Fruit fly (Drosophila melanogaster) whole organism, prepupa: ENCODE data around the gene CG32260.
A peak's percentile ranks its signal among the peaks of the same experiment; 100 is the strongest.

ENCODE experiments used
- Blimp-1 ChIP-seq: fragments of 200-800 bp; sonication (Bioruptor generic); optimal IDR thresholded peaks from 3 replicates; lab custom pipeline; 2017; ENCODE audit warnings: missing biosample characterization, missing genetic modification characterization, mild to moderate bottlenecking, moderate library complexity, missing genetic modification reagents
- CG11294 ChIP-seq: fragments of 200-800 bp; sonication (Bioruptor generic); IDR thresholded peaks from 2 replicates; pipeline ENCODE4 v1.3.6; 2022; ENCODE audit warnings: missing biosample characterization, missing genetic modification characterization
- CG11902 ChIP-seq: fragments of 200-800 bp; sonication (Bioruptor generic); optimal IDR thresholded peaks from 3 replicates; lab custom pipeline; 2016; ENCODE audit warnings: missing biosample characterization, missing genetic modification characterization
- CG15336 ChIP-seq: fragments of 200-800 bp; sonication (Bioruptor generic); IDR thresholded peaks from 2 replicates; pipeline ENCODE4 v1.3.6; 2022; ENCODE audit warnings: missing biosample characterization, missing genetic modification characterization
- CG1621 ChIP-seq: fragments of 200-800 bp; sonication (Bioruptor generic); optimal IDR thresholded peaks from 3 replicates; lab custom pipeline; 2018; ENCODE audit warnings: missing biosample characterization, mild to moderate bottlenecking, missing genetic modification characterization
- CG16779 ChIP-seq: fragments of 200-800 bp; sonication (Bioruptor generic); optimal IDR thresholded peaks from 3 replicates; lab custom pipeline; 2017; ENCODE audit warnings: missing biosample characterization, mild to moderate bottlenecking, missing genetic modification characterization
- CG32006 ChIP-seq: fragments of 200-800 bp; sonication (Bioruptor generic); optimal IDR thresholded peaks from 3 replicates; lab custom pipeline; 2017; ENCODE audit warnings: missing biosample characterization, mild to moderate bottlenecking, missing genetic modification characterization
- CG34406 ChIP-seq: fragments of 200-800 bp; sonication (Bioruptor generic); optimal IDR thresholded peaks from 3 replicates; lab custom pipeline; 2016; ENCODE audit warnings: missing biosample characterization, missing genetic modification characterization
- CG3919 ChIP-seq: fragments of 200-800 bp; sonication (Bioruptor generic); optimal IDR thresholded peaks from 3 replicates; lab custom pipeline; 2016; ENCODE audit warnings: missing biosample characterization, missing genetic modification characterization
- CG6163 ChIP-seq: fragments of 200-800 bp; sonication (Bioruptor generic); IDR thresholded peaks from 3 replicates; pipeline ENCODE4 v1.3.6; 2022; ENCODE audit warnings: missing biosample characterization, missing genetic modification characterization
- CG6276 ChIP-seq: fragments of 200-800 bp; sonication (Bioruptor generic); optimal IDR thresholded peaks from 2 replicates; lab custom pipeline; 2017; ENCODE audit warnings: missing biosample characterization, mild to moderate bottlenecking, missing genetic modification characterization
- CG6854 ChIP-seq: fragments of 200-800 bp; sonication (Bioruptor generic); optimal IDR thresholded peaks from 2 replicates; lab custom pipeline; 2017; ENCODE audit warnings: missing biosample characterization, mild to moderate bottlenecking, missing genetic modification characterization
- CG7368 ChIP-seq: fragments of 200-800 bp; sonication (Bioruptor generic); optimal IDR thresholded peaks from 3 replicates; lab custom pipeline; 2016; ENCODE audit warnings: missing biosample characterization, missing genetic modification characterization
- CG8119 ChIP-seq: fragments of 200-800 bp; sonication (Bioruptor generic); IDR thresholded peaks from 3 replicates; pipeline ENCODE4 v1.3.6; 2022; ENCODE audit warnings: missing biosample characterization, missing genetic modification characterization
- CG8632 ChIP-seq: fragments of 200-800 bp; sonication (Bioruptor generic); optimal IDR thresholded peaks from 3 replicates; lab custom pipeline; 2016; ENCODE audit warnings: missing biosample characterization, missing genetic modification characterization
- CG9139 ChIP-seq: fragments of 200-800 bp; sonication (Bioruptor generic); optimal IDR thresholded peaks from 3 replicates; lab custom pipeline; 2017; ENCODE audit warnings: missing biosample characterization, mild to moderate bottlenecking, missing genetic modification characterization
- Eip78C ChIP-seq: fragments of 200-800 bp; sonication (Bioruptor generic); peaks from one replicate; lab custom pipeline; 2016; ENCODE audit warnings: missing biosample characterization, missing genetic modification characterization
- Eip93F ChIP-seq: fragments of 200-800 bp; sonication (Bioruptor generic); optimal IDR thresholded peaks from 2 replicates; lab custom pipeline; 2016; ENCODE audit warnings: missing biosample characterization, mild to moderate bottlenecking, missing genetic modification characterization
- Ets96B ChIP-seq: fragments of 200-800 bp; optimal IDR thresholded peaks from 2 replicates; lab custom pipeline; 2019; ENCODE audit warnings: missing biosample characterization, mild to moderate bottlenecking, missing genetic modification characterization, moderate library complexity
- Gug ChIP-seq: fragments of 200-800 bp; sonication (Bioruptor generic); IDR thresholded peaks from 2 replicates; pipeline ENCODE4 v1.3.6; 2022; ENCODE audit warnings: missing biosample characterization, missing genetic modification characterization
- Hr39 ChIP-seq: fragments of 200-800 bp; sonication (Bioruptor generic); optimal IDR thresholded peaks from 2 replicates; lab custom pipeline; 2016; ENCODE audit warnings: missing biosample characterization, missing genetic modification characterization
- Hr4 ChIP-seq: fragments of 200-800 bp; sonication (Bioruptor generic); optimal IDR thresholded peaks from 3 replicates; lab custom pipeline; 2016; ENCODE audit warnings: missing biosample characterization, missing genetic modification characterization
- OdsH ChIP-seq: fragments of 200-800 bp; sonication (Bioruptor generic); optimal IDR thresholded peaks from 3 replicates; lab custom pipeline; 2016; ENCODE audit warnings: missing biosample characterization, missing genetic modification characterization
- Sox102F ChIP-seq: fragments of 200-800 bp; sonication (Bioruptor generic); optimal IDR thresholded peaks from 2 replicates; lab custom pipeline; 2016; ENCODE audit warnings: missing biosample characterization, mild to moderate bottlenecking, missing genetic modification characterization
- Sox15 ChIP-seq: fragments of 200-800 bp; sonication (Bioruptor generic); optimal IDR thresholded peaks from 3 replicates; lab custom pipeline; 2016; ENCODE audit warnings: missing biosample characterization, missing genetic modification characterization
- achi ChIP-seq: fragments of 200-800 bp; sonication (Bioruptor generic); optimal IDR thresholded peaks from 3 replicates; lab custom pipeline; 2016; ENCODE audit warnings: missing biosample characterization, missing genetic modification characterization
- acj6 ChIP-seq: fragments of 200-800 bp; sonication (Bioruptor generic); optimal IDR thresholded peaks from 3 replicates; lab custom pipeline; 2016; ENCODE audit warnings: missing biosample characterization, missing genetic modification characterization
- eg ChIP-seq: fragments of 200-800 bp; sonication (Bioruptor generic); IDR thresholded peaks from 3 replicates; pipeline ENCODE4 v1.3.6; 2022; ENCODE audit warnings: missing biosample characterization, missing genetic modification characterization
- esn ChIP-seq: fragments of 200-800 bp; sonication (Bioruptor generic); optimal IDR thresholded peaks from 2 replicates; lab custom pipeline; 2016; ENCODE audit warnings: missing biosample characterization, mild to moderate bottlenecking, missing genetic modification characterization, moderate library complexity
- fd59A ChIP-seq: fragments of 200-800 bp; sonication (Bioruptor generic); optimal IDR thresholded peaks from 2 replicates; lab custom pipeline; 2017; ENCODE audit warnings: missing biosample characterization, mild to moderate bottlenecking, missing genetic modification characterization, missing genetic modification reagents
- fd85E ChIP-seq: fragments of 200-800 bp; sonication (Bioruptor generic); optimal IDR thresholded peaks from 3 replicates; lab custom pipeline; 2016; ENCODE audit warnings: missing biosample characterization, missing genetic modification characterization
- fkh ChIP-seq: fragments of 200-800 bp; sonication (Bioruptor generic); optimal IDR thresholded peaks from 3 replicates; lab custom pipeline; 2017; ENCODE audit warnings: missing biosample characterization, mild to moderate bottlenecking, missing genetic modification characterization, moderate library complexity
- lz ChIP-seq: fragments of 200-800 bp; sonication (Bioruptor generic); optimal IDR thresholded peaks from 3 replicates; lab custom pipeline; 2016; ENCODE audit warnings: missing biosample characterization, missing genetic modification characterization
- net ChIP-seq: fragments of 200-800 bp; sonication (Bioruptor generic); optimal IDR thresholded peaks from 3 replicates; lab custom pipeline; 2016; ENCODE audit warnings: missing biosample characterization, missing genetic modification characterization
- pdm3 ChIP-seq: fragments of 200-800 bp; sonication (Bioruptor generic); optimal IDR thresholded peaks from 3 replicates; lab custom pipeline; 2016; ENCODE audit warnings: missing biosample characterization, missing genetic modification characterization
- salr ChIP-seq, 2 experiments: fragments of 200-800 bp; sonication (Bioruptor generic); optimal IDR thresholded peaks; 3 replicates each; lab custom pipeline; 2016 to 2018; ENCODE audit warnings: missing biosample characterization in 2 of 2, missing genetic modification characterization in 2 of 2, mild to moderate bottlenecking in 1 of 2
- svp ChIP-seq: fragments of 200-800 bp; sonication (Bioruptor generic); peaks from one replicate; lab custom pipeline; 2016; ENCODE audit warnings: missing biosample characterization, missing genetic modification characterization
- topi ChIP-seq: fragments of 200-800 bp; sonication (Bioruptor generic); optimal IDR thresholded peaks from 3 replicates; lab custom pipeline; 2016; ENCODE audit warnings: missing biosample characterization, missing genetic modification characterization
- vri ChIP-seq: fragments of 200-800 bp; sonication (Bioruptor generic); optimal IDR thresholded peaks from 3 replicates; lab custom pipeline; 2016; ENCODE audit warnings: missing biosample characterization, mild to moderate bottlenecking, missing genetic modification characterization

CG32260 gene

dm6 chr3L:4116490-4117367, 25.4 kb upstream of the CG32260 start:
- TF ChIP-seq CG11294, result no peak
- peak; percentile 11 for TF ChIP-seq achi (GFP tag; lab: Kevin White, UChicago)
- TF ChIP-seq Eip93F (GFP tag; lab: Kevin White, UChicago), result peak; percentile 77
- TF ChIP-seq Sox15 (GFP tag; lab: Kevin White, UChicago), result no peak
- 0 out of 2 replicates have a peak, but pooled peaks have one; percentile 17 for TF ChIP-seq Gug (GFP tag; lab: Robert Waterston, UW)
- TF ChIP-seq fd85E (GFP tag; lab: Kevin White, UChicago), result no peak
- peak; percentile 18 for TF ChIP-seq Hr4 (GFP tag; lab: Kevin White, UChicago)
- TF ChIP-seq topi (GFP tag; lab: Kevin White, UChicago), result peak; percentile 10
- TF ChIP-seq CG11902, result no peak
- peak; percentile 9 for TF ChIP-seq OdsH (GFP tag; lab: Kevin White, UChicago)
- TF ChIP-seq Eip78C (GFP tag; lab: Kevin White, UChicago), result peak; percentile 71
- no peak for TF ChIP-seq CG16779
- no peak for TF ChIP-seq CG3919 (GFP tag; lab: Kevin White, UChicago)
- no peak for TF ChIP-seq Blimp-1 (GFP tag; lab: Kevin White, UChicago)
- TF ChIP-seq CG32006 (GFP tag; lab: Kevin White, UChicago), result peak; percentile 17
- TF ChIP-seq Hr39 (GFP tag; lab: Kevin White, UChicago), result no peak
- TF ChIP-seq CG7368 (GFP tag; lab: Kevin White, UChicago), result no peak
- peak; percentile 14 for TF ChIP-seq Ets96B (tag; lab: Kevin White, UChicago)
- TF ChIP-seq CG34406 (GFP tag; lab: Kevin White, UChicago), result no peak
- no peak for TF ChIP-seq fd59A
- TF ChIP-seq CG9139 (GFP tag; lab: Kevin White, UChicago), result no peak
- TF ChIP-seq Sox102F (GFP tag; lab: Kevin White, UChicago), result no peak
- peak; percentile 11 for TF ChIP-seq net (GFP tag; lab: Kevin White, UChicago)
- TF ChIP-seq lz, result no peak
- no peak for TF ChIP-seq CG6854 (GFP tag; lab: Kevin White, UChicago)
- TF ChIP-seq svp, result peak; percentile 83
- TF ChIP-seq acj6, result no peak
- no peak for TF ChIP-seq esn (GFP tag; lab: Kevin White, UChicago)
- peak; percentile 63 for TF ChIP-seq eg (GFP tag; lab: Robert Waterston, UW)
- peak; percentile 26 for TF ChIP-seq CG6276 (GFP tag; lab: Kevin White, UChicago)
- no peak for TF ChIP-seq CG6163 (GFP tag; lab: Robert Waterston, UW)
- peak; percentile 35 for TF ChIP-seq fkh (GFP tag; lab: Kevin White, UChicago)
- no peak for TF ChIP-seq CG8632
- peak; percentile 61 for TF ChIP-seq vri (GFP tag; lab: Kevin White, UChicago)
- no peak for TF ChIP-seq CG1621 (tag; lab: Kevin White, UChicago)
- peak; percentile 22 for TF ChIP-seq pdm3
- no peak for TF ChIP-seq salr (GFP tag; optimal IDR thresholded peaks at IDR 0.05; lab: Kevin White, UChicago)
- 0 out of 3 replicates have a peak, but pooled peaks have one; percentile 35 for TF ChIP-seq CG8119 (GFP tag; lab: Robert Waterston, UW)
- TF ChIP-seq CG15336, result peak; percentile 70

- TF ChIP-seq OdsH (GFP tag; lab: Kevin White, UChicago), result no peak
- TF ChIP-seq fd85E (GFP tag; lab: Kevin White, UChicago), result no peak
- TF ChIP-seq, all 60 proteins: peak for 0
Observed at dm6 chr3L:4117493-4117892, 24.7 kb upstream of the CG32260 start.
